Worm (Caenorhabditis elegans) whole organism, L1 larva: ENCODE data around the gene elo-1.

Experiments
- C16A3.4 ChIP-seq: fragments of 150-350 bp; optimal IDR thresholded peaks from 2 replicates; lab custom pipeline; 2014; ENCODE audit warnings: missing biosample characterization, missing genetic modification characterization
- F16B12.6 ChIP-seq: fragments of 150-350 bp; optimal IDR thresholded peaks from 2 replicates; lab custom pipeline; 2014; ENCODE audit warnings: missing biosample characterization, missing genetic modification characterization
- aha-1 ChIP-seq: fragments of 150-350 bp; optimal IDR thresholded peaks from 2 replicates; lab custom pipeline; 2014; ENCODE audit warnings: missing biosample characterization, missing genetic modification characterization
- alr-1 ChIP-seq: fragments of 200-800 bp; sonication (Bioruptor generic); optimal IDR thresholded peaks from 2 replicates; lab custom pipeline; 2018; ENCODE audit warnings: borderline replicate concordance, mild to moderate bottlenecking, missing genetic modification characterization, missing compliant biosample characterization
- blmp-1 ChIP-seq: fragments of 150-350 bp; optimal IDR thresholded peaks from 2 replicates; lab custom pipeline; 2014; ENCODE audit warnings: missing biosample characterization, missing genetic modification characterization
- ceh-8 ChIP-seq: fragments of 200-800 bp; sonication (Bioruptor generic); optimal IDR thresholded peaks from 2 replicates; lab custom pipeline; 2018; ENCODE audit warnings: mild to moderate bottlenecking, missing genetic modification characterization, moderate library complexity, missing compliant biosample characterization
- ceh-82 ChIP-seq, 3 experiments: fragments of 150-350 bp in 1 of 3; sonication (generic microtip) in 2 of 3; optimal IDR thresholded peaks; 2 replicates each; lab custom pipeline; 2014 to 2017; ENCODE audit warnings: missing biosample characterization in 3 of 3, missing genetic modification characterization in 3 of 3
- ceh-88 ChIP-seq: fragments of 200-800 bp; sonication (Bioruptor generic); IDR thresholded peaks from 2 replicates; pipeline ENCODE4 v1.3.6; 2022; ENCODE audit warnings: missing genetic modification characterization, missing compliant biosample characterization
- efl-1 ChIP-seq, 4 experiments: fragments of 150-350 bp; optimal IDR thresholded peaks in 3 of 4; peaks in 1 of 4; 1 replicate in 1 of 4; 2 replicates in 3 of 4; lab custom pipeline; 2014; ENCODE audit warnings: missing biosample characterization in 2 of 4, missing genetic modification characterization in 2 of 4, missing genetic modification reagents in 2 of 4
- efl-3 ChIP-seq: fragments of 200-800 bp; sonication (Bioruptor generic); optimal IDR thresholded peaks from 2 replicates; lab custom pipeline; 2018; ENCODE audit warnings: mild to moderate bottlenecking, missing genetic modification characterization, missing compliant biosample characterization
- egl-27 ChIP-seq, 2 experiments: fragments of 150-350 bp in 1 of 2; sonication (generic microtip); optimal IDR thresholded peaks; 3 replicates each; lab custom pipeline; 2017 to 2018; ENCODE audit warnings: missing biosample characterization in 2 of 2, missing genetic modification characterization in 2 of 2, missing genetic modification reagents in 2 of 2
- elt-2 ChIP-seq: sonication (generic microtip); optimal IDR thresholded peaks from 2 replicates; lab custom pipeline; 2016; ENCODE audit warnings: missing genetic modification characterization, mild to moderate bottlenecking, inconsistent platforms, missing compliant biosample characterization, missing genetic modification reagents
- elt-3 ChIP-seq, 6 experiments: fragments of 150-350 bp in 1 of 6; sonication (generic microtip); optimal IDR thresholded peaks; 2 replicates each; lab custom pipeline; 2017 to 2018; ENCODE audit warnings: missing biosample characterization in 6 of 6, missing genetic modification characterization in 6 of 6, inconsistent platforms in 1 of 6
- fkh-10 ChIP-seq: sonication (generic microtip); optimal IDR thresholded peaks from 2 replicates; lab custom pipeline; 2017; ENCODE audit warnings: missing biosample characterization, missing genetic modification reagents, missing genetic modification characterization
- fos-1 ChIP-seq: fragments of 150-350 bp; optimal IDR thresholded peaks from 2 replicates; lab custom pipeline; 2014; ENCODE audit warnings: missing biosample characterization, missing genetic modification characterization
- hlh-4 ChIP-seq: sonication (generic microtip); optimal IDR thresholded peaks from 2 replicates; lab custom pipeline; 2016; ENCODE audit warnings: mild to moderate bottlenecking, missing genetic modification characterization, missing compliant biosample characterization
- hpl-2 ChIP-seq: fragments of 150-350 bp; optimal IDR thresholded peaks from 2 replicates; lab custom pipeline; 2014; ENCODE audit warnings: missing biosample characterization, missing genetic modification reagents, missing genetic modification characterization
- lin-13 ChIP-seq: fragments of 150-350 bp; optimal IDR thresholded peaks from 2 replicates; lab custom pipeline; 2014; ENCODE audit warnings: missing biosample characterization, missing genetic modification reagents, missing genetic modification characterization
- lin-14 ChIP-seq: fragments of 200-800 bp; sonication (Bioruptor generic); optimal IDR thresholded peaks from 2 replicates; lab custom pipeline; 2018; ENCODE audit warnings: mild to moderate bottlenecking, missing genetic modification characterization, moderate library complexity, missing compliant biosample characterization
- lin-15B ChIP-seq: fragments of 150-350 bp; sonication (generic microtip); optimal IDR thresholded peaks from 3 replicates; lab custom pipeline; 2014; ENCODE audit warnings: missing biosample characterization, missing genetic modification characterization
- lin-35 ChIP-seq, 2 experiments: fragments of 150-350 bp; optimal IDR thresholded peaks; 2 replicates each; lab custom pipeline; 2014; ENCODE audit warnings: missing biosample characterization in 2 of 2, missing genetic modification characterization in 2 of 2, missing genetic modification reagents in 2 of 2
- lin-39 ChIP-seq: fragments of 150-350 bp; optimal IDR thresholded peaks from 2 replicates; lab custom pipeline; 2014; ENCODE audit warnings: missing biosample characterization, missing genetic modification reagents, missing genetic modification characterization
- mdl-1 ChIP-seq, 2 experiments: fragments of 150-350 bp; optimal IDR thresholded peaks; 2 replicates each; lab custom pipeline; 2014 to 2017; ENCODE audit warnings: missing biosample characterization in 2 of 2, missing genetic modification characterization in 2 of 2, inconsistent platforms in 1 of 2
- mef-2 ChIP-seq: fragments of 150-350 bp; optimal IDR thresholded peaks from 2 replicates; lab custom pipeline; 2014; ENCODE audit warnings: missing biosample characterization, missing genetic modification characterization
- nhr-19 ChIP-seq: fragments of 200-800 bp; sonication (Bioruptor generic); conservative IDR thresholded peaks from 2 replicates; pipeline ENCODE4 v1.3.6; 2022; ENCODE audit warnings: missing genetic modification characterization, missing compliant biosample characterization
- nhr-20 ChIP-seq: sonication (generic microtip); optimal IDR thresholded peaks from 2 replicates; lab custom pipeline; 2016; ENCODE audit warnings: mild to moderate bottlenecking, missing genetic modification characterization, missing compliant biosample characterization
- nhr-237 ChIP-seq: fragments of 150-350 bp; optimal IDR thresholded peaks from 2 replicates; lab custom pipeline; 2014; ENCODE audit warnings: missing biosample characterization, missing genetic modification characterization
- nhr-47 ChIP-seq: sonication (generic microtip); optimal IDR thresholded peaks from 2 replicates; lab custom pipeline; 2016; ENCODE audit warnings: mild to moderate bottlenecking, missing genetic modification characterization, moderate library complexity, missing compliant biosample characterization
- nhr-71 ChIP-seq: sonication (generic microtip); optimal IDR thresholded peaks from 2 replicates; lab custom pipeline; 2016; ENCODE audit warnings: mild to moderate bottlenecking, missing genetic modification characterization, moderate library complexity, missing compliant biosample characterization
- nhr-76 ChIP-seq: sonication (generic microtip); optimal IDR thresholded peaks from 2 replicates; lab custom pipeline; 2017; ENCODE audit warnings: missing biosample characterization, missing genetic modification characterization
- nhr-85 ChIP-seq: sonication (generic microtip); peaks from one replicate; lab custom pipeline; 2016; ENCODE audit warnings: missing genetic modification characterization, inconsistent platforms, missing compliant biosample characterization
- nhr-90 ChIP-seq: sonication (generic microtip); optimal IDR thresholded peaks from 2 replicates; lab custom pipeline; 2016; ENCODE audit warnings: mild to moderate bottlenecking, missing genetic modification characterization, missing compliant biosample characterization; ENCODE audit not compliant: poor library complexity
- pax-3 ChIP-seq: fragments of 200-800 bp; sonication (Bioruptor generic); optimal IDR thresholded peaks from 2 replicates; lab custom pipeline; 2018; ENCODE audit warnings: mild to moderate bottlenecking, missing genetic modification characterization, moderate library complexity, missing compliant biosample characterization
- snpc-4 ChIP-seq: fragments of 150-350 bp; optimal IDR thresholded peaks from 2 replicates; lab custom pipeline; 2014; ENCODE audit warnings: missing biosample characterization, missing genetic modification characterization
- snu-23 ChIP-seq: sonication (generic microtip); optimal IDR thresholded peaks from 2 replicates; lab custom pipeline; 2016; ENCODE audit warnings: missing genetic modification characterization, missing compliant biosample characterization
- tbx-2 ChIP-seq: sonication (generic microtip); optimal IDR thresholded peaks from 2 replicates; lab custom pipeline; 2016; ENCODE audit warnings: missing genetic modification characterization, missing compliant biosample characterization
- unc-30 ChIP-seq: sonication (generic microtip); optimal IDR thresholded peaks from 2 replicates; lab custom pipeline; 2017; ENCODE audit warnings: missing biosample characterization, missing genetic modification characterization
- vab-15 ChIP-seq: sonication (generic microtip); optimal IDR thresholded peaks from 2 replicates; lab custom pipeline; 2017; ENCODE audit warnings: missing genotype, mild to moderate bottlenecking, missing genetic modification characterization, missing compliant biosample characterization
- xbp-1 ChIP-seq: sonication (generic microtip); optimal IDR thresholded peaks from 2 replicates; lab custom pipeline; 2016; ENCODE audit warnings: missing genetic modification characterization, missing compliant biosample characterization
- zag-1 ChIP-seq: fragments of 150-350 bp; optimal IDR thresholded peaks from 2 replicates; lab custom pipeline; 2014; ENCODE audit warnings: missing biosample characterization, missing genetic modification characterization

Gene elo-1

ce11 chrIV:9534342-9534741 is 8.2 kb downstream of the elo-1 start (continued):
- TF ChIP-seq unc-30 (no peak), hpl-2 (no peak), ceh-8 (GFP tag; lab: Kevin White, UChicago) (no peak), blmp-1 (peak; percentile 94), xbp-1 (peak; percentile 59), tbx-2 (tag; lab: Kevin White, UChicago) (peak; percentile 41), nhr-76 (no peak), lin-15B (tag; lab: Kevin White, UChicago) (no peak), egl-27 (tag; optimal IDR thresholded peaks at IDR 0.05; lab: Kevin White, UChicago) (no peak), ceh-82 (tag; optimal IDR thresholded peaks at IDR 0.05; lab: Kevin White, UChicago) (no peak), fkh-10 (GFP tag; lab: Kevin White, UChicago) (no peak), mdl-1 (tag; optimal IDR thresholded peaks at IDR 0.05; lab: Kevin White, UChicago) (peak in 1 of 2 experiments; percentile 71), nhr-85 (peak; percentile 96), lin-39 (tag; lab: Kevin White, UChicago) (no peak), alr-1 (no peak), nhr-237 (peak; percentile 53), F16B12.6 (tag; lab: Kevin White, UChicago) (no peak), efl-1 (optimal IDR thresholded peaks at IDR 0.05; lab: Kevin White, UChicago) (peak; percentile 34 to 54), efl-1 (GFP tag; optimal IDR thresholded peaks at IDR 0.05 in 1 of 2; lab: Kevin White, UChicago) (peak; percentile 34 to 95), zag-1 (tag; lab: Kevin White, UChicago) (no peak), elt-2 (tag; lab: Kevin White, UChicago) (no peak), nhr-71 (tag; lab: Kevin White, UChicago) (peak; percentile 82), efl-3 (GFP tag; lab: Kevin White, UChicago) (no peak), vab-15 (tag; lab: Kevin White, UChicago) (no peak), nhr-47 (peak; percentile 62), snpc-4 (tag; lab: Kevin White, UChicago) (peak; percentile 37), fos-1 (tag; lab: Kevin White, UChicago) (peak; percentile 23)

- TF ChIP-seq hlh-4 (tag; lab: Kevin White, UChicago) (no peak), nhr-19 (peak; percentile 28), mef-2 (tag; lab: Kevin White, UChicago) (no peak), lin-35 (GFP tag; optimal IDR thresholded peaks at IDR 0.05; lab: Kevin White, UChicago) (peak in 1 of 2 experiments; percentile 20), egl-27 (tag; optimal IDR thresholded peaks at IDR 0.05; lab: Kevin White, UChicago) (no peak), blmp-1 (peak; percentile 76), nhr-71 (tag; lab: Kevin White, UChicago) (peak; percentile 55), snu-23 (GFP tag; lab: Kevin White, UChicago) (peak; percentile 58), nhr-85 (peak; percentile 76), vab-15 (tag; lab: Kevin White, UChicago) (no peak), lin-14 (GFP tag; lab: Kevin White, UChicago) (peak; percentile 47), nhr-90 (tag; lab: Kevin White, UChicago) (peak; percentile 39), C16A3.4 (tag; lab: Kevin White, UChicago) (no peak), zag-1 (tag; lab: Kevin White, UChicago) (no peak), lin-13 (no peak), nhr-20 (tag; lab: Kevin White, UChicago) (peak; percentile 63), aha-1 (tag; lab: Kevin White, UChicago) (no peak), tbx-2 (tag; lab: Kevin White, UChicago) (peak; percentile 30), nhr-237 (no peak), elt-3 (tag; optimal IDR thresholded peaks at IDR 0.05; lab: Kevin White, UChicago) (peak in 5 of 6 experiments; percentile 46 to 81 (median 76)), pax-3 (no peak), ceh-88 (GFP tag; lab: Robert Waterston, UW) (no peak)
Observed at ce11 chrIV:9535105-9535504, 8.9 kb downstream of the elo-1 start.
